In genomic region chrX:13781739-13782502, dm6 we compare ENCODE assay signal across 5 fruit fly cellular contexts.
TF ChIP-seq lines count a peak whose summit lies in the region.

Gene CtsB, minus strand, starts transcription at chrX:13782170.
Gene amrt, plus strand, starts transcription at chrX:13782459.

TF ChIP-seq in whole organism, adult, 20 proteins besides CTCF, POLR2A, EP300 and RAD21 (continued from another document):
- TF ChIP-seq CG7045 (GFP tag; optimal IDR thresholded peaks at IDR 0.05; lab: Kevin White, UChicago) (peak; percentile 60), toe (GFP tag; optimal IDR thresholded peaks at IDR 0.05; lab: Kevin White, UChicago) (peak; percentile 76), pad (GFP tag; optimal IDR thresholded peaks at IDR 0.05; lab: Kevin White, UChicago) (peak; percentile 58)

TF ChIP-seq in whole organism, embryonic, 481 proteins besides CTCF, POLR2A, EP300 and RAD21 (continued from another document and continues in another):
- TF ChIP-seq CG8924 (tag; optimal IDR thresholded peaks at IDR 0.05; lab: Kevin White, UChicago) = peak; percentile 42
- no peak for TF ChIP-seq maf-S (GFP tag; optimal IDR thresholded peaks at IDR 0.05; lab: Kevin White, UChicago)
- TF ChIP-seq ab (GFP tag; optimal IDR thresholded peaks at IDR 0.05; lab: Kevin White, UChicago) = no peak
- TF ChIP-seq inv (GFP tag; IDR thresholded peaks at IDR 0.05; lab: Robert Waterston, UW; ENCODE audit: partially characterized antibody) = peak; percentile 82
- no peak for TF ChIP-seq Spps (tag; optimal IDR thresholded peaks at IDR 0.05; lab: Kevin White, UChicago)
- TF ChIP-seq bcd (GFP tag; optimal IDR thresholded peaks at IDR 0.05; lab: Kevin White, UChicago) = peak; percentile 35
- TF ChIP-seq Opbp (GFP tag; IDR thresholded peaks at IDR 0.05; lab: Robert Waterston, UW; ENCODE audit: partially characterized antibody) = peak; percentile 52; the same call in 1 of the 3 replicates
- TF ChIP-seq run (tag; optimal IDR thresholded peaks at IDR 0.05; lab: Kevin White, UChicago) = no peak
- TF ChIP-seq klu (GFP tag; IDR thresholded peaks at IDR 0.05; lab: Robert Waterston, UW) = no peak
- TF ChIP-seq Neu2 (GFP tag; optimal IDR thresholded peaks at IDR 0.05; lab: Kevin White, UChicago; ENCODE audit: borderline replicate concordance) = no peak
- peak; percentile 41 for TF ChIP-seq Atf-2 (GFP tag; optimal IDR thresholded peaks at IDR 0.05; lab: Kevin White, UChicago)
- TF ChIP-seq Fer2 (tag; optimal IDR thresholded peaks at IDR 0.05; lab: Kevin White, UChicago) = peak; percentile 0
- TF ChIP-seq CG4820 (GFP tag; optimal IDR thresholded peaks at IDR 0.05; lab: Kevin White, UChicago) = peak; percentile 2
- TF ChIP-seq fd102C (GFP tag; optimal IDR thresholded peaks at IDR 0.05; lab: Kevin White, UChicago) = no peak
- no peak for TF ChIP-seq z (GFP tag; IDR thresholded peaks at IDR 0.05; lab: Robert Waterston, UW)
- no peak for TF ChIP-seq croc (GFP tag; conservative IDR thresholded peaks at IDR 0.05; lab: Robert Waterston, UW)
- no peak for TF ChIP-seq TFAM (GFP tag; optimal IDR thresholded peaks at IDR 0.05; lab: Kevin White, UChicago)
- peak; percentile 52 for TF ChIP-seq bab2 (GFP tag; optimal IDR thresholded peaks at IDR 0.05; lab: Kevin White, UChicago)
- TF ChIP-seq sima (GFP tag; optimal IDR thresholded peaks at IDR 0.05; lab: Kevin White, UChicago) = no peak
- no peak for TF ChIP-seq ash1 (GFP tag; optimal IDR thresholded peaks at IDR 0.05; lab: Kevin White, UChicago)
- TF ChIP-seq NfI (GFP tag; optimal IDR thresholded peaks at IDR 0.05; lab: Kevin White, UChicago) = peak; percentile 44
- peak; percentile 52 for TF ChIP-seq MBD-R2 (GFP tag; IDR thresholded peaks at IDR 0.05; lab: Robert Waterston, UW)
- TF ChIP-seq nerfin-1 (tag; optimal IDR thresholded peaks at IDR 0.05; lab: Kevin White, UChicago) = peak; percentile 4
- peak; percentile 14 for TF ChIP-seq az2 (GFP tag; optimal IDR thresholded peaks at IDR 0.05; lab: Kevin White, UChicago)
- peak; percentile 53 for TF ChIP-seq CG4424 (GFP tag; optimal IDR thresholded peaks at IDR 0.05; lab: Kevin White, UChicago)
- peak; percentile 44 for TF ChIP-seq dm (GFP tag; optimal IDR thresholded peaks at IDR 0.05; lab: Kevin White, UChicago)
- peak; percentile 59 for TF ChIP-seq CG13424 (tag; optimal IDR thresholded peaks at IDR 0.05; lab: Kevin White, UChicago)
- peak; percentile 23 to 33 for TF ChIP-seq chif (GFP tag; optimal IDR thresholded peaks at IDR 0.05; lab: Kevin White, UChicago)
- peak; percentile 61 for TF ChIP-seq gro (GFP tag; optimal IDR thresholded peaks at IDR 0.05; lab: Kevin White, UChicago)
- TF ChIP-seq CG10565 (GFP tag; optimal IDR thresholded peaks at IDR 0.05; lab: Kevin White, UChicago) = no peak
- no peak for TF ChIP-seq sr (GFP tag; IDR thresholded peaks at IDR 0.05; lab: Robert Waterston, UW)
- peak; percentile 54 for TF ChIP-seq CG10543 (GFP tag; optimal IDR thresholded peaks at IDR 0.05; lab: Kevin White, UChicago)

TF ChIP-seq in whole organism, prepupa, 60 proteins besides CTCF, POLR2A, EP300 and RAD21 (continued from another document and continues in another):
- peak; percentile 3 for TF ChIP-seq fd59A (GFP tag; optimal IDR thresholded peaks at IDR 0.05; lab: Kevin White, UChicago)
- peak; percentile 64 for TF ChIP-seq Smox (GFP tag; optimal IDR thresholded peaks at IDR 0.05; lab: Kevin White, UChicago)
- TF ChIP-seq CG9139 (GFP tag; optimal IDR thresholded peaks at IDR 0.05; lab: Kevin White, UChicago) = peak; percentile 62
- peak in 1 of 2 experiments; percentile 66 for TF ChIP-seq salr (GFP tag; optimal IDR thresholded peaks at IDR 0.05; lab: Kevin White, UChicago)
- peak; percentile 70 for TF ChIP-seq CG6276 (GFP tag; optimal IDR thresholded peaks at IDR 0.05; lab: Kevin White, UChicago)
- peak; percentile 58 for TF ChIP-seq Gug (GFP tag; IDR thresholded peaks at IDR 0.05; lab: Robert Waterston, UW)
- TF ChIP-seq svp (GFP tag; lab: Kevin White, UChicago) = no peak
- peak; percentile 17 for TF ChIP-seq dsx (GFP tag; optimal IDR thresholded peaks at IDR 0.05; lab: Kevin White, UChicago; ENCODE audit: poor library complexity, severe bottlenecking)
- no peak for TF ChIP-seq Eip93F (GFP tag; optimal IDR thresholded peaks at IDR 0.05; lab: Kevin White, UChicago)
- TF ChIP-seq Sox14 (GFP tag; optimal IDR thresholded peaks at IDR 0.05; lab: Kevin White, UChicago) = peak; percentile 71
- TF ChIP-seq achi (GFP tag; optimal IDR thresholded peaks at IDR 0.05; lab: Kevin White, UChicago) = peak; percentile 38
- peak; percentile 60; the same call in 1 of the 2 replicates for TF ChIP-seq CG15336 (GFP tag; IDR thresholded peaks at IDR 0.05; lab: Robert Waterston, UW)
- peak; percentile 60 to 78 for TF ChIP-seq ss (GFP tag; optimal IDR thresholded peaks at IDR 0.05; lab: Kevin White, UChicago)
- peak; percentile 63 for TF ChIP-seq CG31627 (GFP tag; optimal IDR thresholded peaks at IDR 0.05; lab: Kevin White, UChicago)
- peak; percentile 76 for TF ChIP-seq Eip78C (GFP tag; lab: Kevin White, UChicago)
- peak; percentile 37 for TF ChIP-seq Ets96B (tag; optimal IDR thresholded peaks at IDR 0.05; lab: Kevin White, UChicago)
- TF ChIP-seq net (GFP tag; optimal IDR thresholded peaks at IDR 0.05; lab: Kevin White, UChicago) = peak; percentile 77
- no peak for TF ChIP-seq Hr38 (GFP tag; optimal IDR thresholded peaks at IDR 0.05; lab: Kevin White, UChicago)
- no peak; the same call in 2 of the 3 replicates for TF ChIP-seq CG8119 (GFP tag; IDR thresholded peaks at IDR 0.05; lab: Robert Waterston, UW)
- peak; percentile 81; the same call in 2 of the 3 replicates for TF ChIP-seq CG6163 (GFP tag; IDR thresholded peaks at IDR 0.05; lab: Robert Waterston, UW)
- TF ChIP-seq CG10631 (GFP tag; optimal IDR thresholded peaks at IDR 0.05; lab: Kevin White, UChicago) = peak; percentile 63
- TF ChIP-seq vri (GFP tag; optimal IDR thresholded peaks at IDR 0.05; lab: Kevin White, UChicago) = peak; percentile 43
- TF ChIP-seq CG6808 (GFP tag; optimal IDR thresholded peaks at IDR 0.05; lab: Kevin White, UChicago) = peak; percentile 70
- TF ChIP-seq CG8319 (GFP tag; optimal IDR thresholded peaks at IDR 0.05; lab: Kevin White, UChicago) = peak; percentile 7
- peak; percentile 57 for TF ChIP-seq acj6 (GFP tag; optimal IDR thresholded peaks at IDR 0.05; lab: Kevin White, UChicago)
- peak; percentile 12 for TF ChIP-seq CG8632 (GFP tag; optimal IDR thresholded peaks at IDR 0.05; lab: Kevin White, UChicago)
- peak; percentile 43 for TF ChIP-seq CG6792 (GFP tag; optimal IDR thresholded peaks at IDR 0.05; lab: Kevin White, UChicago)
- TF ChIP-seq Blimp-1 (GFP tag; optimal IDR thresholded peaks at IDR 0.05; lab: Kevin White, UChicago) = peak; percentile 36
- TF ChIP-seq CG10669 (GFP tag; optimal IDR thresholded peaks at IDR 0.05; lab: Kevin White, UChicago) = peak; percentile 50
- TF ChIP-seq CG11762 (GFP tag; optimal IDR thresholded peaks at IDR 0.05; lab: Kevin White, UChicago; ENCODE audit: insufficient read depth) = peak; percentile 53
- peak; percentile 48 for TF ChIP-seq spab (GFP tag; optimal IDR thresholded peaks at IDR 0.05; lab: Kevin White, UChicago)
- TF ChIP-seq cyc (GFP tag; optimal IDR thresholded peaks at IDR 0.05; lab: Kevin White, UChicago) = peak; percentile 53

TF ChIP-seq in whole organism, pupa, 21 proteins besides CTCF, POLR2A, EP300 and RAD21 (continued from another document):
- peak; percentile 66 for TF ChIP-seq CG15710 (tag; optimal IDR thresholded peaks at IDR 0.05; lab: Kevin White, UChicago)

TF ChIP-seq in whole organism, wandering third instar larva, 38 proteins besides CTCF, POLR2A, EP300 and RAD21 (continued from another document):
- TF ChIP-seq Jra (GFP tag; optimal IDR thresholded peaks at IDR 0.05; lab: Kevin White, UChicago) = peak; percentile 48
- TF ChIP-seq fru (GFP tag; optimal IDR thresholded peaks at IDR 0.05; lab: Kevin White, UChicago) = peak; percentile 65
- peak; percentile 57 for TF ChIP-seq ey (GFP tag; optimal IDR thresholded peaks at IDR 0.05; lab: Kevin White, UChicago)
- TF ChIP-seq Rel (GFP tag; optimal IDR thresholded peaks at IDR 0.05; lab: Kevin White, UChicago) = no peak
- TF ChIP-seq Rel (tag; optimal IDR thresholded peaks at IDR 0.05; lab: Kevin White, UChicago) = peak; percentile 48
- no peak for TF ChIP-seq Hr83 (GFP tag; optimal IDR thresholded peaks at IDR 0.05; lab: Kevin White, UChicago; ENCODE audit: poor library complexity, severe bottlenecking)
- peak; percentile 47 for TF ChIP-seq CrebA (GFP tag; optimal IDR thresholded peaks at IDR 0.05; lab: Kevin White, UChicago; ENCODE audit: borderline replicate concordance)
- no peak for TF ChIP-seq sage (GFP tag; optimal IDR thresholded peaks at IDR 0.05; lab: Kevin White, UChicago)
TF ChIP-seq in whole organism, wandering third instar larva: peak in this region for 21.
